Worm (Caenorhabditis elegans) whole organism, young adult: Measurements from ENCODE around the gene T21D9.2.

ENCODE experiments used
- aptf-3 ChIP-seq: fragments of 200-800 bp; sonication (Bioruptor generic); IDR thresholded peaks from 2 replicates; pipeline ENCODE4 v1.3.6; 2022; ENCODE audit warnings: missing genetic modification characterization, missing compliant biosample characterization
- chd-7 ChIP-seq: sonication (generic microtip); optimal IDR thresholded peaks from 2 replicates; lab custom pipeline; 2016; ENCODE audit warnings: mild to moderate bottlenecking, missing genetic modification characterization, moderate library complexity, missing compliant biosample characterization
- ets-4 ChIP-seq: fragments of 200-800 bp; sonication (Bioruptor generic); optimal IDR thresholded peaks from 2 replicates; lab custom pipeline; 2018; ENCODE audit warnings: mild to moderate bottlenecking, missing genetic modification characterization, missing compliant biosample characterization
- madf-6 ChIP-seq: fragments of 200-800 bp; sonication (Bioruptor generic); IDR thresholded peaks from 2 replicates; pipeline ENCODE4 v1.3.6; 2022; ENCODE audit warnings: missing genetic modification reagents, missing genetic modification characterization, missing compliant biosample characterization
- nfya-1 ChIP-seq: sonication (generic microtip); optimal IDR thresholded peaks from 2 replicates; lab custom pipeline; 2017; ENCODE audit warnings: antibody characterized with exemption, missing compliant biosample characterization, missing genetic modification characterization, borderline replicate concordance; ENCODE audit not compliant: insufficient read depth
- sea-2 ChIP-seq: fragments of 200-800 bp; sonication (Bioruptor generic); IDR thresholded peaks from 2 replicates; pipeline ENCODE4 v1.3.6; 2022; ENCODE audit warnings: missing genetic modification characterization, missing compliant biosample characterization
- ztf-25 ChIP-seq: fragments of 200-800 bp; sonication (Bioruptor generic); IDR thresholded peaks from 2 replicates; pipeline ENCODE4 v1.3.6; 2022; ENCODE audit warnings: missing genetic modification reagents, missing genetic modification characterization, missing compliant biosample characterization

DNA sequence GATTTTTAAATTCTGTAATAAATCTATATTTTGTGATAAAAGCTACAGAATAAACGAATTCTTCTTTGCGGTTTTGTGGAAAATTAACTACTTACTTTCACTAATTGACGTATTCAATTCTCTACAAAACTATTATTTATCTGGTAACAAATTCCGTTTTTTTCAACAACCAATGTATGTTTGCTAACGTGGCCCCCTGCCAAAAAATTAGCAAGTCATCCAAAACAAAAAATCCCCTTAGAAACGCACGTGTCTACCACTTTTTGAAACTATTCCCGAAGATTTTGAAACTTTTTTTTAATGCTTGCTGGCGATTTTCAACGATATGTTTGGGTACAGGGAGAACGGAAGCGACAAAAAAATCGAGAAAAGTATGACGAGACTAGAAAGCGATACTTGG, 11.7 kb downstream of the T21D9.2 start, which contains the start of gene F49H12.2:
- TF ChIP-seq sea-2 (GFP tag; lab: Robert Waterston, UW) (no peak), ets-4 (GFP tag; lab: Kevin White, UChicago) (no peak), ztf-25 (GFP tag; lab: Robert Waterston, UW) (no peak), madf-6 (GFP tag; lab: Robert Waterston, UW) (no peak), nfya-1 (tag; lab: Kevin White, UChicago) (no peak), aptf-3 (GFP tag; lab: Robert Waterston, UW) (no peak), chd-7 (tag; lab: Kevin White, UChicago) (no peak)
